Worm (Caenorhabditis elegans) whole organism, late embryonic: ENCODE measurements around the gene srx-56.

Experiments
- ahr-1 ChIP-seq: sonication (generic microtip); optimal IDR thresholded peaks from 2 replicates; lab custom pipeline; 2016; ENCODE audit warnings: missing genetic modification characterization, missing compliant biosample characterization
- ceh-24 ChIP-seq: sonication (generic microtip); optimal IDR thresholded peaks from 2 replicates; lab custom pipeline; 2016; ENCODE audit warnings: mild to moderate bottlenecking, missing genetic modification characterization, missing compliant biosample characterization
- ceh-48 ChIP-seq: sonication (generic microtip); optimal IDR thresholded peaks from 2 replicates; lab custom pipeline; 2016; ENCODE audit warnings: missing genetic modification characterization, inconsistent platforms, missing compliant biosample characterization
- ceh-9 ChIP-seq: sonication (generic microtip); optimal IDR thresholded peaks from 2 replicates; lab custom pipeline; 2016; ENCODE audit warnings: mild to moderate bottlenecking, missing genetic modification characterization, inconsistent platforms, missing compliant biosample characterization
- dve-1 ChIP-seq: sonication (generic microtip); optimal IDR thresholded peaks from 2 replicates; lab custom pipeline; 2017; ENCODE audit warnings: antibody characterized with exemption, mild to moderate bottlenecking, missing genetic modification characterization, missing compliant biosample characterization
- nfya-1 ChIP-seq: sonication (generic microtip); optimal IDR thresholded peaks from 2 replicates; lab custom pipeline; 2017; ENCODE audit warnings: missing genetic modification characterization, mild to moderate bottlenecking, missing compliant biosample characterization, antibody characterized with exemption, moderate library complexity
- nhr-11 ChIP-seq: fragments of 150-350 bp; optimal IDR thresholded peaks from 2 replicates; lab custom pipeline; 2014; ENCODE audit warnings: missing biosample characterization, missing genetic modification characterization
- sox-2 ChIP-seq: fragments of 200-800 bp; sonication (Bioruptor generic); IDR thresholded peaks from 2 replicates; pipeline ENCODE4 v1.3.6; 2022; ENCODE audit warnings: missing genetic modification reagents, missing genetic modification characterization, missing compliant biosample characterization
- ztf-16 ChIP-seq: sonication (generic microtip); optimal IDR thresholded peaks from 2 replicates; lab custom pipeline; 2017; ENCODE audit warnings: missing genetic modification characterization, missing compliant biosample characterization

- TF ChIP-seq ztf-16 (tag; lab: Kevin White, UChicago) (no peak), ceh-48 (tag; lab: Kevin White, UChicago) (no peak), nfya-1 (no peak), sox-2 (no peak), nhr-11 (tag; lab: Kevin White, UChicago) (no peak), ceh-9 (tag; lab: Kevin White, UChicago) (no peak), ahr-1 (tag; lab: Kevin White, UChicago) (no peak), dve-1 (tag; lab: Kevin White, UChicago) (no peak), ceh-24 (tag; lab: Kevin White, UChicago) (no peak)
These were observed 25.0 kb downstream of the srx-56 start, which contains the start of gene gst-41 for ce11 chrV:7399202-7399601.
